Fruit fly (Drosophila melanogaster) whole organism, embryonic: ENCODE data around the gene Mbs.

Experiments used
- CG10321 ChIP-seq: fragments of 200-800 bp; sonication (Bioruptor generic); IDR thresholded peaks from 2 replicates; pipeline ENCODE4 v1.3.6; 2022; ENCODE audit warnings: missing biosample characterization, missing genetic modification characterization
- CG12219 ChIP-seq: fragments of 200-800 bp; sonication (Bioruptor generic); optimal IDR thresholded peaks from 3 replicates; lab custom pipeline; 2018; ENCODE audit warnings: missing biosample characterization, mild to moderate bottlenecking, missing genetic modification characterization
- CG13296 ChIP-seq: fragments of 200-800 bp; sonication (Bioruptor generic); optimal IDR thresholded peaks from 3 replicates; lab custom pipeline; 2018; ENCODE audit warnings: missing biosample characterization, mild to moderate bottlenecking, missing genetic modification characterization
- CG14014 ChIP-seq: fragments of 200-800 bp; sonication (Bioruptor generic); IDR thresholded peaks from 2 replicates; pipeline ENCODE4 v1.3.6; 2022; ENCODE audit warnings: missing biosample characterization, missing genetic modification characterization
- CG17186 ChIP-seq: fragments of 200-800 bp; sonication (Bioruptor generic); optimal IDR thresholded peaks from 3 replicates; lab custom pipeline; 2017; ENCODE audit warnings: missing biosample characterization, missing genetic modification reagents, missing genetic modification characterization
- CG18599 ChIP-seq: fragments of 200-800 bp; sonication (Bioruptor generic); optimal IDR thresholded peaks from 3 replicates; lab custom pipeline; 2017; ENCODE audit warnings: missing biosample characterization, missing genetic modification characterization, mild to moderate bottlenecking, moderate library complexity, missing genetic modification reagents
- CG18619 ChIP-seq: fragments of 200-800 bp; sonication (Bioruptor generic); optimal IDR thresholded peaks from 3 replicates; lab custom pipeline; 2017; ENCODE audit warnings: missing biosample characterization, mild to moderate bottlenecking, missing genetic modification characterization
- CG2199 ChIP-seq: fragments of 200-800 bp; sonication (Bioruptor generic); IDR thresholded peaks from 3 replicates; pipeline ENCODE4 v1.3.6; 2022; ENCODE audit warnings: missing biosample characterization, missing genetic modification characterization
- CG32532 ChIP-seq: fragments of 200-800 bp; sonication (Bioruptor generic); IDR thresholded peaks from 2 replicates; pipeline ENCODE4 v1.3.6; 2022; ENCODE audit warnings: missing biosample characterization, missing genetic modification characterization
- CG3726 ChIP-seq: fragments of 200-800 bp; sonication (Bioruptor generic); IDR thresholded peaks from 3 replicates; pipeline ENCODE4, ENCODE4 v1.3.6; 2022; ENCODE audit warnings: missing biosample characterization, missing genetic modification characterization
- CG4360 ChIP-seq: fragments of 200-800 bp; sonication (Bioruptor generic); IDR thresholded peaks from 2 replicates; pipeline ENCODE4 v1.3.6; 2022; ENCODE audit warnings: missing biosample characterization, missing genetic modification characterization
- CG43689 ChIP-seq: fragments of 200-800 bp; sonication (Bioruptor generic); IDR thresholded peaks from 2 replicates; pipeline ENCODE4 v1.3.6; 2022; ENCODE audit warnings: missing biosample characterization, missing genetic modification characterization
- CG6254 ChIP-seq: fragments of 200-800 bp; sonication (Bioruptor generic); optimal IDR thresholded peaks from 3 replicates; lab custom pipeline; 2017; ENCODE audit warnings: mild to moderate bottlenecking, missing biosample characterization, missing genetic modification reagents, missing genetic modification characterization
- CG7928 ChIP-seq: fragments of 200-800 bp; sonication (Bioruptor generic); optimal IDR thresholded peaks from 2 replicates; lab custom pipeline; 2017; ENCODE audit warnings: missing biosample characterization, mild to moderate bottlenecking, missing genetic modification characterization
- CG7987 ChIP-seq: fragments of 200-800 bp; sonication (Bioruptor generic); optimal IDR thresholded peaks from 2 replicates; lab custom pipeline; 2018; ENCODE audit warnings: missing biosample characterization, mild to moderate bottlenecking, missing genetic modification characterization, moderate library complexity
- CG9876 ChIP-seq: fragments of 200-800 bp; sonication (Bioruptor generic); optimal IDR thresholded peaks from 2 replicates; lab custom pipeline; 2016; ENCODE audit warnings: missing biosample characterization, missing genetic modification characterization
- CHES-1-like ChIP-seq: fragments of 200-800 bp; sonication (Bioruptor generic); optimal IDR thresholded peaks from 2 replicates; lab custom pipeline; 2016; ENCODE audit warnings: missing biosample characterization, missing genetic modification characterization
- CTCF ChIP-seq: fragments of 200-800 bp; sonication (Bioruptor generic); optimal IDR thresholded peaks from 2 replicates; lab custom pipeline; 2017; ENCODE audit warnings: missing biosample characterization, mild to moderate bottlenecking, missing genetic modification characterization, moderate library complexity
- D ChIP-seq, 2 experiments: fragments of 200-800 bp in 1 of 2; fragments of >200 bp in 1 of 2; sonication (Bioruptor generic) in 1 of 2; optimal IDR thresholded peaks; 2 replicates in 1 of 2; 3 replicates in 1 of 2; lab custom pipeline; 2017; ENCODE audit warnings: mild to moderate bottlenecking in 1 of 2, missing biosample characterization in 1 of 2, missing genetic modification characterization in 1 of 2, missing genetic modification reagents in 1 of 2
- Dp ChIP-seq: fragments of 200-800 bp; sonication (Bioruptor generic); optimal IDR thresholded peaks from 2 replicates; lab custom pipeline; 2018; ENCODE audit warnings: missing biosample characterization, mild to moderate bottlenecking, missing genetic modification characterization, moderate library complexity
- Dref ChIP-seq: fragments of 200-800 bp; sonication (Bioruptor generic); IDR thresholded peaks from 2 replicates; pipeline ENCODE4 v1.3.6; 2022; ENCODE audit warnings: missing biosample characterization, missing genetic modification characterization
- Gsc ChIP-seq: fragments of 200-800 bp; sonication (Bioruptor generic); IDR thresholded peaks from 2 replicates; pipeline ENCODE4 v1.3.6; 2022; ENCODE audit warnings: missing biosample characterization, missing genetic modification characterization
- HLHmδ ChIP-seq: fragments of 200-800 bp; sonication (Bioruptor generic); optimal IDR thresholded peaks from 2 replicates; lab custom pipeline; 2018; ENCODE audit warnings: missing biosample characterization, mild to moderate bottlenecking, missing genetic modification characterization, moderate library complexity
- Hr3 ChIP-seq: fragments of 200-800 bp; sonication (Bioruptor generic); optimal IDR thresholded peaks from 3 replicates; lab custom pipeline; 2016; ENCODE audit warnings: missing biosample characterization, missing genetic modification characterization
- MESR4 ChIP-seq: fragments of 200-800 bp; sonication (Bioruptor generic); optimal IDR thresholded peaks from 2 replicates; lab custom pipeline; 2018; ENCODE audit warnings: missing biosample characterization, mild to moderate bottlenecking, missing genetic modification characterization, moderate library complexity
- Nf-YC ChIP-seq: fragments of 200-800 bp; optimal IDR thresholded peaks from 3 replicates; lab custom pipeline; 2019; ENCODE audit warnings: missing biosample characterization, mild to moderate bottlenecking, missing genetic modification characterization, moderate library complexity
- NfI ChIP-seq: fragments of 200-800 bp; sonication (Bioruptor generic); optimal IDR thresholded peaks from 3 replicates; lab custom pipeline; 2018; ENCODE audit warnings: missing biosample characterization, mild to moderate bottlenecking, missing genetic modification characterization, moderate library complexity
- Trl ChIP-seq, 3 experiments: fragments of >200 bp in 2 of 3; fragments of 200-800 bp in 1 of 3; sonication (Bioruptor generic) in 1 of 3; optimal IDR thresholded peaks; 2 replicates in 1 of 3; 3 replicates in 2 of 3; lab custom pipeline; 2016 to 2017; ENCODE audit warnings: missing biosample characterization in 1 of 3, missing genetic modification characterization in 1 of 3
- abd-A ChIP-seq: fragments of 200-800 bp; sonication (Bioruptor generic); optimal IDR thresholded peaks from 3 replicates; lab custom pipeline; 2019; ENCODE audit warnings: missing biosample characterization, mild to moderate bottlenecking, missing genetic modification characterization, moderate library complexity
- bowl ChIP-seq: fragments of 200-800 bp; sonication (Bioruptor generic); IDR thresholded peaks from 2 replicates; pipeline ENCODE4 v1.3.6; 2022; ENCODE audit warnings: missing biosample characterization, missing genetic modification characterization
- br ChIP-seq: fragments of >200 bp; optimal IDR thresholded peaks from 2 replicates; lab custom pipeline; 2017
- crp ChIP-seq, 2 experiments: fragments of 200-800 bp; sonication (Bioruptor generic); optimal IDR thresholded peaks; 2 replicates in 1 of 2; 3 replicates in 1 of 2; lab custom pipeline; 2017; ENCODE audit warnings: missing biosample characterization in 2 of 2, missing genetic modification characterization in 2 of 2, mild to moderate bottlenecking in 1 of 2, moderate library complexity in 1 of 2
- da ChIP-seq: fragments of 200-800 bp; sonication (Bioruptor generic); optimal IDR thresholded peaks from 2 replicates; lab custom pipeline; 2016; ENCODE audit warnings: missing biosample characterization, missing genetic modification characterization
- dan ChIP-seq: fragments of 200-800 bp; sonication (Bioruptor generic); IDR thresholded peaks from 2 replicates; pipeline ENCODE4 v1.3.6; 2022; ENCODE audit warnings: missing biosample characterization, missing genetic modification characterization
- dati ChIP-seq: fragments of 200-800 bp; sonication (Bioruptor generic); IDR thresholded peaks from 2 replicates; pipeline ENCODE4 v1.3.6; 2022; ENCODE audit warnings: missing biosample characterization, missing genetic modification characterization
- dysf ChIP-seq: fragments of 200-800 bp; sonication (Bioruptor generic); IDR thresholded peaks from 3 replicates; pipeline ENCODE4 v1.3.6; 2022; ENCODE audit warnings: missing biosample characterization, missing genetic modification characterization
- ems ChIP-seq: fragments of 200-800 bp; sonication (Bioruptor generic); optimal IDR thresholded peaks from 3 replicates; lab custom pipeline; 2016; ENCODE audit warnings: missing biosample characterization, missing genetic modification characterization
- fd102C ChIP-seq: fragments of 200-800 bp; sonication (Bioruptor generic); optimal IDR thresholded peaks from 2 replicates; lab custom pipeline; 2018; ENCODE audit warnings: missing biosample characterization, mild to moderate bottlenecking, missing genetic modification characterization, moderate library complexity
- gce ChIP-seq: fragments of 200-800 bp; sonication (Bioruptor generic); IDR thresholded peaks from 3 replicates; pipeline ENCODE4 v1.3.6; 2022; ENCODE audit warnings: missing biosample characterization, missing genetic modification characterization
- gem ChIP-seq: fragments of 200-800 bp; sonication (Bioruptor generic); optimal IDR thresholded peaks from 2 replicates; lab custom pipeline; 2019; ENCODE audit warnings: missing biosample characterization, mild to moderate bottlenecking, missing genetic modification characterization, moderate library complexity
- gfzf ChIP-seq: fragments of 200-800 bp; sonication (Bioruptor generic); optimal IDR thresholded peaks from 2 replicates; lab custom pipeline; 2016; ENCODE audit warnings: missing biosample characterization, mild to moderate bottlenecking, missing genetic modification characterization, moderate library complexity
- grn ChIP-seq: fragments of 200-800 bp; sonication (Bioruptor generic); optimal IDR thresholded peaks from 3 replicates; lab custom pipeline; 2017; ENCODE audit warnings: missing biosample characterization, missing genetic modification characterization
- inv ChIP-seq: fragments of 200-800 bp; sonication (Bioruptor generic); IDR thresholded peaks from 2 replicates; pipeline ENCODE4 v1.3.6; 2022; ENCODE audit warnings: missing biosample characterization, missing genetic modification characterization; ENCODE audit not compliant: partially characterized antibody
- kni ChIP-seq: fragments of 200-800 bp; sonication (Bioruptor generic); optimal IDR thresholded peaks from 3 replicates; lab custom pipeline; 2017; ENCODE audit warnings: mild to moderate bottlenecking, missing biosample characterization, missing genetic modification reagents, missing genetic modification characterization
- run ChIP-seq: fragments of 200-800 bp; sonication (Bioruptor generic); optimal IDR thresholded peaks from 3 replicates; lab custom pipeline; 2018; ENCODE audit warnings: missing biosample characterization, mild to moderate bottlenecking, missing genetic modification characterization
- ttk ChIP-seq: fragments of 200-800 bp; sonication (Bioruptor generic); IDR thresholded peaks from 2 replicates; pipeline ENCODE4 v2.1.2; 2022; ENCODE audit warnings: missing biosample characterization, missing genetic modification characterization
- usp ChIP-seq: fragments of >200 bp; optimal IDR thresholded peaks from 2 replicates; lab custom pipeline; 2017; ENCODE audit warnings: missing biosample characterization, missing genetic modification characterization
- vvl ChIP-seq: fragments of 200-800 bp; sonication (Bioruptor generic); IDR thresholded peaks from 2 replicates; pipeline ENCODE4 v1.3.6; 2022; ENCODE audit warnings: missing biosample characterization, missing genetic modification characterization
- zen ChIP-seq: fragments of 200-800 bp; sonication (Bioruptor generic); optimal IDR thresholded peaks from 3 replicates; lab custom pipeline; 2018; ENCODE audit warnings: missing biosample characterization, mild to moderate bottlenecking, missing genetic modification characterization, moderate library complexity
- zfh2 ChIP-seq: fragments of 200-800 bp; sonication (Bioruptor generic); optimal IDR thresholded peaks from 2 replicates; lab custom pipeline; 2016; ENCODE audit warnings: missing biosample characterization, missing genetic modification characterization

The Mbs gene

dm6 chr3L:16046387-16047066, 5.2 kb upstream of the Mbs start (continued):
- TF ChIP-seq CG4360 (GFP tag; lab: Robert Waterston, UW) (peak; percentile 51), crp (GFP tag; optimal IDR thresholded peaks at IDR 0.05; lab: Kevin White, UChicago) (no peak), Dp (GFP tag; lab: Kevin White, UChicago) (no peak), CG18619 (no peak), bowl (GFP tag; lab: Robert Waterston, UW) (no peak), run (tag; lab: Kevin White, UChicago) (no peak), zfh2 (GFP tag; lab: Kevin White, UChicago) (no peak), CG43689 (GFP tag; lab: Robert Waterston, UW) (no peak), ems (GFP tag; lab: Kevin White, UChicago) (no peak), inv (no peak; the same call in 1 of the 2 replicates), D (optimal IDR thresholded peaks at IDR 0.05; lab: Kevin White, UChicago) (no peak), D (GFP tag; optimal IDR thresholded peaks at IDR 0.05; lab: Kevin White, UChicago) (no peak), CG9876 (no peak)
- TF ChIP-seq, all 482 proteins: peak for 131

- no peak for TF ChIP-seq gce (GFP tag; lab: Robert Waterston, UW)
- no peak for TF ChIP-seq CG3726 (GFP tag; lab: Robert Waterston, UW)
- TF ChIP-seq CTCF: no peak
- no peak for TF ChIP-seq MESR4
- TF ChIP-seq br (lab: Kevin White, UChicago): no peak
- TF ChIP-seq CG17186: no peak
- TF ChIP-seq CG7987 (GFP tag; lab: Kevin White, UChicago): peak; percentile 60
- TF ChIP-seq grn: no peak
- TF ChIP-seq Trl (optimal IDR thresholded peaks at IDR 0.05; lab: Kevin White, UChicago): peak; percentile 67 to 82
- no peak for TF ChIP-seq Trl (GFP tag; optimal IDR thresholded peaks at IDR 0.05; lab: Kevin White, UChicago)
- TF ChIP-seq CG2199: no peak
- TF ChIP-seq ttk (GFP tag; lab: Robert Waterston, UW): no peak
- TF ChIP-seq dati (GFP tag; lab: Robert Waterston, UW): no peak
- TF ChIP-seq abd-A (tag; lab: Kevin White, UChicago): peak; percentile 27
- peak; percentile 67 for TF ChIP-seq HLHmδ (GFP tag; lab: Kevin White, UChicago)
- no peak for TF ChIP-seq Gsc
- TF ChIP-seq CG10321 (GFP tag; lab: Robert Waterston, UW): peak; percentile 58
- no peak for TF ChIP-seq CG12219 (GFP tag; lab: Kevin White, UChicago)
- no peak for TF ChIP-seq CG18599 (GFP tag; lab: Kevin White, UChicago)
- no peak for TF ChIP-seq NfI
- TF ChIP-seq CG14014 (GFP tag; lab: Robert Waterston, UW): no peak
- no peak for TF ChIP-seq vvl (GFP tag; lab: Robert Waterston, UW)
- TF ChIP-seq CG32532 (GFP tag; lab: Robert Waterston, UW): no peak
- TF ChIP-seq Dref (GFP tag; lab: Robert Waterston, UW): no peak
- TF ChIP-seq CG7928 (GFP tag; lab: Kevin White, UChicago): no peak
- TF ChIP-seq gem: no peak
- TF ChIP-seq Nf-YC (tag; lab: Kevin White, UChicago): no peak
- no peak for TF ChIP-seq da (GFP tag; lab: Kevin White, UChicago)
- TF ChIP-seq CHES-1-like (GFP tag; lab: Kevin White, UChicago): no peak
- peak; percentile 10 for TF ChIP-seq zen (tag; lab: Kevin White, UChicago)
- TF ChIP-seq dan (GFP tag; lab: Robert Waterston, UW): no peak
- TF ChIP-seq usp: no peak
- TF ChIP-seq gfzf (GFP tag; lab: Kevin White, UChicago): no peak
- TF ChIP-seq CG13296: no peak
- TF ChIP-seq dysf (GFP tag; lab: Robert Waterston, UW): no peak
- no peak for TF ChIP-seq fd102C
- no peak for TF ChIP-seq kni (GFP tag; lab: Kevin White, UChicago)
- no peak for TF ChIP-seq Hr3 (GFP tag; lab: Kevin White, UChicago)
- no peak for TF ChIP-seq CG6254
These were observed 4.7 kb upstream of the Mbs start for dm6 chr3L:16047105-16047504.
